ENCODE assay signal across 1 fruit fly cellular context in the genomic region with DNA sequence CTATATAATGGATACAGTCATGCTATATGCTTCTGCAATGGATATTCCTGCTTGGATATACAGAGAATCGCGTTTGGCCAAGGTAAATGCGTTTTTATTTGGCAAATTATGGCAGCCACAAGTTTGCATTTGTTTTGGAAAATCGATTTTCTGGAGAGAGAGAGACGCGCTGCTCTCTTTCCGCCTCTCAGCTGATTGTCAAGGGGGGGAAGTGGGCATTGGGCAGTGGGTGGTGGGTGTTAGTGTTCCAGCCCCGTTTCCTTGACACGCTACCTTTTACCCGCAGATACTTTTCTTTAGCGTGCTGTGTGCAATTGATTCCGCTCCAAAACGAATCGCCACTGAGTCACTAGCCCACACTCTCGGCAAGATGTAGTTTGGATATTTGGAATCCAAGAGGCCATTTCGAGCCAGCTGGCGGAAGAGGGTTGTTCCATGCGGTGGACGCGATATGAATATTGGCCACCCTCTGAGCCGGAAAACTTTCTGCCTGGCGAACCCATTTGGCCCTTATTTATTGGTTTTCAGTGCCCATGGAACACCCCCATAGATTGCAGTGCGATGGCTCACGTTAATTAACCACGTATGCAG.
TF ChIP-seq lines count a peak whose summit lies in the region.

No protein-coding gene starts in this region.

TF ChIP-seq in whole organism, embryonic, 481 proteins besides CTCF, POLR2A, EP300 and RAD21 (continued from another document):
- TF ChIP-seq Drgx (GFP tag; IDR thresholded peaks at IDR 0.05; lab: Robert Waterston, UW) (0 out of 2 replicates have a peak, but pooled peaks have one; percentile 8), pum (GFP tag; optimal IDR thresholded peaks at IDR 0.05; lab: Kevin White, UChicago) (no peak), eve (GFP tag; optimal IDR thresholded peaks at IDR 0.05; lab: Kevin White, UChicago) (no peak), onecut (GFP tag; IDR thresholded peaks at IDR 0.05; lab: Robert Waterston, UW) (peak; percentile 99), bsh (GFP tag; optimal IDR thresholded peaks at IDR 0.05; lab: Kevin White, UChicago) (no peak), nerfin-2 (GFP tag; IDR thresholded peaks at IDR 0.05; lab: Robert Waterston, UW; ENCODE audit: partially characterized antibody) (0 out of 2 replicates have a peak, but pooled peaks have one; percentile 10)
